Worm (Caenorhabditis elegans) whole organism, mixed stage, embryonic: Measurements from ENCODE around the gene W08A12.2.

ENCODE experiments used
- M03D4.4 ChIP-seq: sonication (generic microtip); optimal IDR thresholded peaks from 2 replicates; lab custom pipeline; 2017; ENCODE audit warnings: mild to moderate bottlenecking, missing genetic modification characterization, missing compliant biosample characterization
- bed-3 ChIP-seq: fragments of 200-800 bp; sonication (Bioruptor generic); optimal IDR thresholded peaks from 3 replicates; lab custom pipeline; 2018; ENCODE audit warnings: mild to moderate bottlenecking, missing genetic modification characterization, moderate library complexity, missing compliant biosample characterization
- blmp-1 ChIP-seq: fragments of 150-350 bp; optimal IDR thresholded peaks from 2 replicates; lab custom pipeline; 2014; ENCODE audit warnings: missing biosample characterization, missing genetic modification characterization
- ceh-43 ChIP-seq: fragments of 200-800 bp; sonication (Bioruptor generic); optimal IDR thresholded peaks from 2 replicates; lab custom pipeline; 2018; ENCODE audit warnings: mild to moderate bottlenecking, missing genetic modification characterization, moderate library complexity, missing compliant biosample characterization
- ceh-83 ChIP-seq: fragments of 200-800 bp; sonication (Bioruptor generic); optimal IDR thresholded peaks from 2 replicates; lab custom pipeline; 2018; ENCODE audit warnings: mild to moderate bottlenecking, missing genetic modification characterization, missing compliant biosample characterization
- cnd-1 ChIP-seq: fragments of 200-800 bp; sonication (Bioruptor generic); optimal IDR thresholded peaks from 2 replicates; lab custom pipeline; 2018; ENCODE audit warnings: mild to moderate bottlenecking, missing genetic modification characterization, missing compliant biosample characterization
- drap-1 ChIP-seq: fragments of 200-800 bp; sonication (Bioruptor generic); optimal IDR thresholded peaks from 3 replicates; lab custom pipeline; 2018; ENCODE audit warnings: mild to moderate bottlenecking, missing genetic modification characterization, missing compliant biosample characterization
- elt-1 ChIP-seq: sonication (generic microtip); optimal IDR thresholded peaks from 2 replicates; lab custom pipeline; 2017; ENCODE audit warnings: missing genetic modification characterization, mild to moderate bottlenecking, missing compliant biosample characterization, antibody characterized with exemption, moderate library complexity, borderline replicate concordance; ENCODE audit not compliant: insufficient read depth
- flh-1 ChIP-seq: fragments of 200-800 bp; sonication (Bioruptor generic); optimal IDR thresholded peaks from 2 replicates; lab custom pipeline; 2018; ENCODE audit warnings: mild to moderate bottlenecking, missing genetic modification characterization, moderate library complexity, missing compliant biosample characterization
- ham-2 ChIP-seq: fragments of 200-800 bp; sonication (Bioruptor generic); optimal IDR thresholded peaks from 2 replicates; lab custom pipeline; 2018; ENCODE audit warnings: mild to moderate bottlenecking, missing genetic modification characterization, missing compliant biosample characterization
- hlh-1 ChIP-seq: fragments of 150-350 bp; optimal IDR thresholded peaks from 2 replicates; lab custom pipeline; 2014; ENCODE audit warnings: missing biosample characterization, missing genetic modification reagents, missing genetic modification characterization
- lin-13 ChIP-seq: fragments of 150-350 bp; optimal IDR thresholded peaks from 2 replicates; lab custom pipeline; 2014; ENCODE audit warnings: missing biosample characterization, missing genetic modification characterization
- lin-32 ChIP-seq: fragments of 200-800 bp; sonication (Bioruptor generic); optimal IDR thresholded peaks from 2 replicates; lab custom pipeline; 2018; ENCODE audit warnings: mild to moderate bottlenecking, missing genetic modification characterization, missing compliant biosample characterization
- lsy-2 ChIP-seq: fragments of 150-350 bp; optimal IDR thresholded peaks from 2 replicates; lab custom pipeline; 2014; ENCODE audit warnings: missing biosample characterization, missing genetic modification characterization
- mab-5 ChIP-seq: fragments of 150-350 bp; optimal IDR thresholded peaks from 2 replicates; lab custom pipeline; 2014; ENCODE audit warnings: missing biosample characterization, missing genetic modification characterization
- mep-1 ChIP-seq: fragments of 150-350 bp; optimal IDR thresholded peaks from 2 replicates; lab custom pipeline; 2017; ENCODE audit warnings: missing biosample characterization, missing genetic modification reagents, missing genetic modification characterization, inconsistent platforms
- mls-2 ChIP-seq: sonication (generic microtip); optimal IDR thresholded peaks from 2 replicates; lab custom pipeline; 2016; ENCODE audit warnings: mild to moderate bottlenecking, missing genetic modification characterization, moderate library complexity, missing compliant biosample characterization
- nhr-12 ChIP-seq: fragments of 150-350 bp; optimal IDR thresholded peaks from 2 replicates; lab custom pipeline; 2014; ENCODE audit warnings: missing biosample characterization, missing genetic modification characterization
- nhr-2 ChIP-seq: fragments of 150-350 bp; optimal IDR thresholded peaks from 2 replicates; lab custom pipeline; 2014; ENCODE audit warnings: missing biosample characterization, missing genetic modification characterization
- nhr-237 ChIP-seq: fragments of 150-350 bp; optimal IDR thresholded peaks from 2 replicates; lab custom pipeline; 2014; ENCODE audit warnings: missing biosample characterization, missing genetic modification characterization
- nhr-28 ChIP-seq: fragments of 150-350 bp; optimal IDR thresholded peaks from 2 replicates; lab custom pipeline; 2014; ENCODE audit warnings: missing biosample characterization, missing genetic modification characterization
- nhr-76 ChIP-seq: sonication (generic microtip); optimal IDR thresholded peaks from 2 replicates; lab custom pipeline; 2017; ENCODE audit warnings: missing biosample characterization, missing genetic modification characterization
- pha-4 ChIP-seq: fragments of 150-350 bp; optimal IDR thresholded peaks from 2 replicates; lab custom pipeline; 2018; ENCODE audit warnings: missing biosample characterization, missing genetic modification reagents, missing genetic modification characterization
- sem-2 ChIP-seq: fragments of 200-800 bp; sonication (Bioruptor generic); optimal IDR thresholded peaks from 2 replicates; lab custom pipeline; 2018; ENCODE audit warnings: mild to moderate bottlenecking, missing genetic modification characterization, missing compliant biosample characterization
- snpc-4 ChIP-seq: fragments of 150-350 bp; optimal IDR thresholded peaks from 2 replicates; lab custom pipeline; 2014; ENCODE audit warnings: missing biosample characterization, missing genetic modification characterization
- tbx-8 ChIP-seq: fragments of 200-800 bp; sonication (Bioruptor generic); optimal IDR thresholded peaks from 2 replicates; lab custom pipeline; 2018; ENCODE audit warnings: mild to moderate bottlenecking, missing genetic modification characterization, moderate library complexity, missing compliant biosample characterization
- unc-120 ChIP-seq: sonication (generic microtip); optimal IDR thresholded peaks from 2 replicates; lab custom pipeline; 2017; ENCODE audit warnings: missing genetic modification characterization, missing compliant biosample characterization; ENCODE audit not compliant: poor library complexity, severe bottlenecking
- unc-39 ChIP-seq: fragments of 150-350 bp; optimal IDR thresholded peaks from 2 replicates; lab custom pipeline; 2014; ENCODE audit warnings: missing biosample characterization, missing genetic modification characterization
- unc-62 ChIP-seq: fragments of 150-350 bp; optimal IDR thresholded peaks from 2 replicates; lab custom pipeline; 2014; ENCODE audit warnings: missing biosample characterization, missing genetic modification reagents, missing genetic modification characterization
- zip-8 ChIP-seq: fragments of 150-350 bp; optimal IDR thresholded peaks from 2 replicates; lab custom pipeline; 2014; ENCODE audit warnings: missing biosample characterization, missing genetic modification characterization
- ztf-11 ChIP-seq: fragments of 150-350 bp; optimal IDR thresholded peaks from 2 replicates; lab custom pipeline; 2014; ENCODE audit warnings: missing biosample characterization, missing genetic modification characterization

W08A12.2 gene

DNA sequence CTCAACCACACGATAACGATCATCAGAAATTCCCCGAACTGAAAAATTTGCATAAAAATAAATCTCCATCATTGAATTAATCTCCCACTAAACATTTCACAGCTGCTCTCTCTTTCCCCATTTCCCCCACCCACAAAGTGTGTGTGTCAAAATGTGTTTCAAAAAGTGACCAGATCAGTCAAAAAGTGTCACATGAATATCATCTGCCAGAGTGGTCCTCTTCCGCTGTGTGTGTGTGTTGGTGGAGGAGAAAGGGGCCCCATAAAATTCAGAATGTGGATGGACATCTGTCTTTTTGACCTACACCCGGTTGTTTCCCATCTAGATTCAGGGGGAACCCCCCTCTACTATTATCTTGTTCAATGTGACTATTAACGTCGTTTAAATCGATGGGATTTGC, 8.5 kb downstream of the W08A12.2 start:
- TF ChIP-seq pha-4 (tag; lab: Kevin White, UChicago) (no peak), mls-2 (no peak), cnd-1 (tag; lab: Kevin White, UChicago) (peak; percentile 39), elt-1 (tag; lab: Kevin White, UChicago) (no peak), ham-2 (GFP tag; lab: Kevin White, UChicago) (no peak), unc-62 (GFP tag; lab: Kevin White, UChicago) (peak; percentile 94), nhr-76 (tag; lab: Kevin White, UChicago) (no peak), unc-120 (tag; lab: Kevin White, UChicago) (peak; percentile 63), sem-2 (GFP tag; lab: Kevin White, UChicago) (no peak), hlh-1 (peak; percentile 55), ceh-83 (GFP tag; lab: Kevin White, UChicago) (no peak)

DNA sequence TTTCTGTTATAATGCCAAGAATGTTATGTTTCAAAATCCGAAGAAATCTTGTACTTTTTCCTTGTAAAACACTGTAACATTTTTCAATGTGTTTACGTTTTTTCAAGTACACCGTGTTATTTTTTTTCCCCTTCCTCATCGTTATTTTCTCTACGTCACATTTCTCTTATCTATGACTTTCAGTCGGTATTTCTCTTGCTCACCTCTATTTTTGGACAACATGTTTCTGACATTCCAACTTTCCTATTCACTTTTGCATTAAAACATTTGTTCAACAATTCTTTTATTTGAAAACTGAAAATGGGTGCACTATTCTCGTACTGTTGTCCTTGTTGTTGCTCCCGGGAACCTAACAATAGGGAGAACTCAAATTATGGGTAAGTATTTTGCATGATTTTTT, 12.6 kb downstream of the W08A12.2 start, which contains the start of gene pals-33:
TSS of gene pals-33 (plus strand) at position 301 of the 400 bp plus-strand sequence.
- TF ChIP-seq mab-5 (tag; lab: Kevin White, UChicago), result no peak
- TF ChIP-seq nhr-28 (tag; lab: Kevin White, UChicago), result no peak
- no peak for TF ChIP-seq blmp-1 (tag; lab: Kevin White, UChicago)
- no peak for TF ChIP-seq lsy-2 (tag; lab: Kevin White, UChicago)
- no peak for TF ChIP-seq hlh-1

DNA sequence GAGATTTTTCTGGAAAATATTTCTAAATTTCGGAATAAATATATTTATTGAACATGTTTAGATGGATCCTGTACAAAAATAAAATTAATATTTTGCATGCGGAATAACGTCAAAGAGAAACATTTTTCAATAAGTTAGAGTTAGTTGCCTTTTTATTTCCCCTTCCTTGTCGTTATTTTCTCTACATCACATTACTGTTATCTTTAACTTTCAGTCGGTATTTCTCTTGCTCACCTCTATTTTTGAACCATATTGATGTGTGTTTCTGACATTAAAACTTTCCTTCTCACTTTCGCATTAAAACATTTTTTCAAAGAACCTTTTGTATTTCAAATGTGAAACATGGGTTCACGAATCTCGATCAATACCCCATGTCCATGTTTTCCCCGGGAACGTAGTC, 15.2 kb downstream of the W08A12.2 start, which contains the start of gene Y39H10B.3:
TSS of gene Y39H10B.3 (plus strand) at position 301 of the 400 bp plus-strand sequence.
- TF ChIP-seq lin-13 (tag; lab: Kevin White, UChicago) (no peak), unc-39 (tag; lab: Kevin White, UChicago) (no peak), ham-2 (GFP tag; lab: Kevin White, UChicago) (no peak), mep-1 (tag; lab: Kevin White, UChicago) (no peak), unc-120 (tag; lab: Kevin White, UChicago) (no peak), nhr-237 (tag; lab: Kevin White, UChicago) (no peak), hlh-1 (no peak), ceh-43 (GFP tag; lab: Kevin White, UChicago) (no peak), lin-32 (GFP tag; lab: Kevin White, UChicago) (no peak), nhr-2 (tag; lab: Kevin White, UChicago) (no peak), bed-3 (no peak), unc-62 (GFP tag; lab: Kevin White, UChicago) (no peak), ztf-11 (tag; lab: Kevin White, UChicago) (no peak), zip-8 (no peak), nhr-28 (tag; lab: Kevin White, UChicago) (no peak), tbx-8 (no peak)

DNA sequence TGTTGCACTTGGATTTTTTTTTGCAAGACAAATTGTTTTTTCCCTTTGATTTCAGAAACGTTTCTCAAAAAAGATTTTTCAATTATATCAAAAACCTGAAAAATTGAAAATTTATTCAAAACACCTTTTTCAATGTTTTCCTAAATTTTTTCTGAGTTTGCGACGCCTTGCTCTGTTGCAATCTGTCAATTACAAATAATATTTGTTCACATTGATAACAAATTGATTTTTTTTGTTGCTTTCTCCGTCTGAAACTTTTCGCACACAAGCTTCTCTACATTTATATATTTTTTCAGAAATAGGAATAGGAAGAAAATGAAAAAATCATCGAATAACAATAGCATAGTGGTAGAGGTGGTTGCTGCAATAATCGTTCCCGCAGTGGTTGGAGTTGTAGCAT, 17.2 kb downstream of the W08A12.2 start, which contains the start of gene Y39H10B.2:
TSS of gene Y39H10B.2 (plus strand) at position 301 of the 400 bp plus-strand sequence.
- TF ChIP-seq flh-1 (GFP tag; lab: Kevin White, UChicago), result no peak
- no peak for TF ChIP-seq ceh-43 (GFP tag; lab: Kevin White, UChicago)
- TF ChIP-seq ham-2 (GFP tag; lab: Kevin White, UChicago), result no peak
- no peak for TF ChIP-seq mep-1 (tag; lab: Kevin White, UChicago)
- TF ChIP-seq bed-3, result no peak
- TF ChIP-seq ztf-11 (tag; lab: Kevin White, UChicago), result no peak
- no peak for TF ChIP-seq mab-5 (tag; lab: Kevin White, UChicago)
- no peak for TF ChIP-seq drap-1 (GFP tag; lab: Kevin White, UChicago)
- no peak for TF ChIP-seq lin-32 (GFP tag; lab: Kevin White, UChicago)
- no peak for TF ChIP-seq lsy-2 (tag; lab: Kevin White, UChicago)
- no peak for TF ChIP-seq blmp-1 (tag; lab: Kevin White, UChicago)
- TF ChIP-seq, all 35 proteins: peak for 0

DNA sequence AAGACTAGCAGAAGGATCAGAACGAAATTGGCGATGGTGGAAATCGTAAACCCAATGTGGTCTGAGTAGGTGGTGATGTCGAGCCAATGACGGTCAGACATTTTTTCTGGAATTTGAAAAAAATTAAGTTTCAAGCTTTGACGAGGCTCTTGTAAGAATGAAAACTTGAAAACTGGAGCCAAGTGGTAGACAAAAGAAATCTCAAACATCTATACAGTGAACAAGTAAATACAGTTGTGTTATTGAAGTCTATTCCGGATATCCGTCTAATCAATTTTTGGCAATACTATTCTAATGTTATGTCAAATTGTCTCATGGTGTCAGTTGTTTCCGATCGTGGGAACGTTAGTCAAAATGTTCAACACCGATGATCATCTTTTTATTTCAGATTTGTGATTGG, 18.8 kb downstream of the W08A12.2 start, which contains the start of gene str-113:
TSS of gene str-113 (minus strand) at position 101 of the 400 bp plus-strand sequence.
- TF ChIP-seq tbx-8, result no peak
- no peak for TF ChIP-seq elt-1 (tag; lab: Kevin White, UChicago)
- no peak for TF ChIP-seq unc-39 (tag; lab: Kevin White, UChicago)
- no peak for TF ChIP-seq ceh-43 (GFP tag; lab: Kevin White, UChicago)
- TF ChIP-seq nhr-12 (tag; lab: Kevin White, UChicago), result no peak
- TF ChIP-seq bed-3, result no peak
- TF ChIP-seq nhr-76 (tag; lab: Kevin White, UChicago), result no peak
- TF ChIP-seq lsy-2 (tag; lab: Kevin White, UChicago), result no peak
- TF ChIP-seq unc-62 (GFP tag; lab: Kevin White, UChicago), result no peak
- TF ChIP-seq M03D4.4, result no peak
- TF ChIP-seq snpc-4, result no peak
- TF ChIP-seq mls-2, result no peak
- no peak for TF ChIP-seq hlh-1
- no peak for TF ChIP-seq nhr-28 (tag; lab: Kevin White, UChicago)
- no peak for TF ChIP-seq drap-1 (GFP tag; lab: Kevin White, UChicago)
- no peak for TF ChIP-seq nhr-237 (tag; lab: Kevin White, UChicago)
- no peak for TF ChIP-seq sem-2 (GFP tag; lab: Kevin White, UChicago)
- TF ChIP-seq lin-32 (GFP tag; lab: Kevin White, UChicago), result no peak
- TF ChIP-seq mep-1 (tag; lab: Kevin White, UChicago), result no peak
- TF ChIP-seq ceh-83 (GFP tag; lab: Kevin White, UChicago), result no peak
